Worm (Caenorhabditis elegans) whole organism, mixed stage, embryonic: ENCODE data around the gene sdz-24.

ENCODE experiments used
- bed-3 ChIP-seq: fragments of 200-800 bp; sonication (Bioruptor generic); optimal IDR thresholded peaks from 3 replicates; lab custom pipeline; 2018; ENCODE audit warnings: mild to moderate bottlenecking, missing genetic modification characterization, moderate library complexity, missing compliant biosample characterization
- ceh-43 ChIP-seq: fragments of 200-800 bp; sonication (Bioruptor generic); optimal IDR thresholded peaks from 2 replicates; lab custom pipeline; 2018; ENCODE audit warnings: mild to moderate bottlenecking, missing genetic modification characterization, moderate library complexity, missing compliant biosample characterization
- ces-1 ChIP-seq: fragments of 150-350 bp; optimal IDR thresholded peaks from 2 replicates; lab custom pipeline; 2014; ENCODE audit warnings: missing biosample characterization, missing genetic modification reagents, missing genetic modification characterization
- elt-3 ChIP-seq: fragments of 150-350 bp; optimal IDR thresholded peaks from 2 replicates; lab custom pipeline; 2014; ENCODE audit warnings: missing biosample characterization, missing genetic modification characterization
- lin-13 ChIP-seq: fragments of 150-350 bp; optimal IDR thresholded peaks from 2 replicates; lab custom pipeline; 2014; ENCODE audit warnings: missing biosample characterization, missing genetic modification characterization
- nhr-12 ChIP-seq: fragments of 150-350 bp; optimal IDR thresholded peaks from 2 replicates; lab custom pipeline; 2014; ENCODE audit warnings: missing biosample characterization, missing genetic modification characterization
- sptf-1 ChIP-seq: sonication (generic microtip); optimal IDR thresholded peaks from 2 replicates; lab custom pipeline; 2017; ENCODE audit warnings: mild to moderate bottlenecking, missing genetic modification characterization, moderate library complexity, missing compliant biosample characterization
- tbx-8 ChIP-seq: fragments of 200-800 bp; sonication (Bioruptor generic); optimal IDR thresholded peaks from 2 replicates; lab custom pipeline; 2018; ENCODE audit warnings: mild to moderate bottlenecking, missing genetic modification characterization, moderate library complexity, missing compliant biosample characterization

- TF ChIP-seq bed-3 (GFP tag; lab: Kevin White, UChicago), result no peak
- TF ChIP-seq tbx-8, result no peak
- no peak for TF ChIP-seq ceh-43 (GFP tag; lab: Kevin White, UChicago)
- peak; percentile 6 for TF ChIP-seq lin-13 (tag; lab: Kevin White, UChicago)
- no peak for TF ChIP-seq elt-3 (tag; lab: Kevin White, UChicago)
- no peak for TF ChIP-seq nhr-12
- TF ChIP-seq sptf-1 (tag; lab: Kevin White, UChicago), result no peak
- TF ChIP-seq ces-1 (GFP tag; lab: Kevin White, UChicago), result no peak
Measured at ce11 chrII:625926-626325, 32.5 kb upstream of the sdz-24 start.
